Worm (Caenorhabditis elegans): ENCODE data around the gene F42G2.7.

DNA sequence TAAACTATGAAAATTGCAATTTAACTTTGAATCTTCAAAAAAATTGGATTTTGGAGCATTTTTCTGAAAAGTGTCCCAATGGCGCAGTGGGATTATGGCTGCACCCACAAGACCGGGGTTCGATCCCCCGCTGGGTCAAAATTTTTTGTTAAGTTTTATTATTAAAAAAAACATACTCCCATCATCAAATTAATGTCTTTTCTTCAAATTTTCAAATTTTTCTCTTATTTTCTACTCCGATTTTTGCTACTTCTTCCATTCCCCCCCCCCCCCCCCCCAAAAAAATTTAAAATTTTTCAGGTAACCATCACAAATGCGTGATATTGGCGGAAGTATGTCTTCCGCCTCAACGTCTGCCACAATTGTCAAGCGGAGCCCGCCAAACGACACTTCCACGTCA lies 25.0 kb downstream of the F42G2.7 start, which contains the start of gene vab-19:
- TF ChIP-seq mcd-1 (GFP tag; IDR thresholded peaks at IDR 0.05) (no peak), egl-18 (GFP tag; IDR thresholded peaks at IDR 0.05) (no peak), nfya-1 (tag; optimal IDR thresholded peaks at IDR 0.05; ENCODE audit: borderline replicate concordance, insufficient read depth) (no peak)

Measured in whole organism, young adult.